Worm (Caenorhabditis elegans) whole organism, L4 larva: ENCODE measurements around the gene spat-2.

Source experiments
- ces-1 ChIP-seq: fragments of 150-350 bp; sonication (generic microtip); optimal IDR thresholded peaks from 4 replicates; lab custom pipeline; 2014; ENCODE audit warnings: missing biosample characterization, missing genetic modification reagents, missing genetic modification characterization
- ctbp-1 ChIP-seq: fragments of 200-800 bp; sonication (Bioruptor generic); IDR thresholded peaks from 2 replicates; pipeline ENCODE4 v1.3.6; 2022; ENCODE audit warnings: missing genetic modification reagents, missing genetic modification characterization, missing compliant biosample characterization
- daf-12 ChIP-seq: fragments of 150-350 bp; optimal IDR thresholded peaks from 2 replicates; lab custom pipeline; 2014; ENCODE audit warnings: missing biosample characterization, missing genetic modification reagents, missing genetic modification characterization
- dpl-1 ChIP-seq: fragments of 150-350 bp; optimal IDR thresholded peaks from 2 replicates; lab custom pipeline; 2014; ENCODE audit warnings: missing biosample characterization, missing genetic modification reagents, missing genetic modification characterization
- egl-27 ChIP-seq: sonication (generic microtip); optimal IDR thresholded peaks from 3 replicates; lab custom pipeline; 2017; ENCODE audit warnings: missing biosample characterization, missing genetic modification reagents, missing genetic modification characterization
- mes-2 ChIP-seq: sonication (generic microtip); optimal IDR thresholded peaks from 2 replicates; lab custom pipeline; 2016; ENCODE audit warnings: missing genotype, mild to moderate bottlenecking, missing genetic modification characterization, missing compliant biosample characterization; ENCODE audit not compliant: poor library complexity, severe bottlenecking
- nhr-102 ChIP-seq: sonication (generic microtip); optimal IDR thresholded peaks from 2 replicates; lab custom pipeline; 2016; ENCODE audit warnings: mild to moderate bottlenecking, missing genetic modification characterization, moderate library complexity, missing compliant biosample characterization

- TF ChIP-seq dpl-1 (GFP tag; lab: Kevin White, UChicago) (no peak), mes-2 (no peak), nhr-102 (tag; lab: Kevin White, UChicago) (no peak), ces-1 (GFP tag; lab: Kevin White, UChicago) (no peak), daf-12 (tag; lab: Kevin White, UChicago) (no peak), egl-27 (tag; lab: Kevin White, UChicago) (no peak), ctbp-1 (GFP tag; lab: Robert Waterston, UW) (no peak)
Measured at ce11 chrIII:11064576-11064975, 27.8 kb downstream of the spat-2 start.
